Worm (Caenorhabditis elegans): ENCODE measurements around the gene ZC395.4.

- TF ChIP-seq ceh-43 (GFP tag; optimal IDR thresholded peaks at IDR 0.05): no peak
- no peak for TF ChIP-seq elt-1 (tag; optimal IDR thresholded peaks at IDR 0.05; ENCODE audit: borderline replicate concordance, insufficient read depth)
- no peak for TF ChIP-seq mep-1 (tag; optimal IDR thresholded peaks at IDR 0.05)
- TF ChIP-seq unc-62 (GFP tag; optimal IDR thresholded peaks at IDR 0.05): no peak
- no peak for TF ChIP-seq nhr-237 (tag; optimal IDR thresholded peaks at IDR 0.05)
- no peak for TF ChIP-seq lsy-2 (tag; optimal IDR thresholded peaks at IDR 0.05)
- no peak for TF ChIP-seq lin-13 (tag; optimal IDR thresholded peaks at IDR 0.05)
- TF ChIP-seq ces-1 (GFP tag; optimal IDR thresholded peaks at IDR 0.05): no peak
- no peak for TF ChIP-seq cnd-1 (tag; optimal IDR thresholded peaks at IDR 0.05)
Measured at ce11 chrIII:5241854-5242253, 28.1 kb upstream of the ZC395.4 start.

Data from whole organism, mixed stage, embryonic.